Fruit fly (Drosophila melanogaster) whole organism, embryonic: ENCODE measurements around the gene CG6790.
A peak's percentile ranks its signal among the peaks of the same experiment; 100 is the strongest.

Experiments used
- Antp ChIP-seq: fragments of 200-800 bp; sonication (Bioruptor generic); optimal IDR thresholded peaks from 3 replicates; lab custom pipeline; 2016; ENCODE audit warnings: missing biosample characterization, missing genetic modification characterization
- Bteb2 ChIP-seq: fragments of 200-800 bp; sonication (Bioruptor generic); optimal IDR thresholded peaks from 2 replicates; lab custom pipeline; 2016; ENCODE audit warnings: missing biosample characterization, missing genetic modification characterization
- CG10274 ChIP-seq: fragments of 200-800 bp; sonication (Bioruptor generic); optimal IDR thresholded peaks from 3 replicates; lab custom pipeline; 2017; ENCODE audit warnings: missing biosample characterization, mild to moderate bottlenecking, missing genetic modification characterization
- CG10431 ChIP-seq: fragments of 200-800 bp; sonication (Bioruptor generic); optimal IDR thresholded peaks from 3 replicates; lab custom pipeline; 2018; ENCODE audit warnings: missing biosample characterization, mild to moderate bottlenecking, missing genetic modification characterization
- CG10565 ChIP-seq: fragments of 200-800 bp; sonication (Bioruptor generic); optimal IDR thresholded peaks from 3 replicates; lab custom pipeline; 2016; ENCODE audit warnings: missing biosample characterization, mild to moderate bottlenecking, missing genetic modification characterization
- CG11695 ChIP-seq: fragments of 200-800 bp; sonication (Bioruptor generic); IDR thresholded peaks from 3 replicates; pipeline ENCODE4 v1.3.6; 2022; ENCODE audit warnings: missing biosample characterization, missing genetic modification characterization
- CG14667 ChIP-seq: fragments of 200-800 bp; sonication (Bioruptor generic); IDR thresholded peaks from 2 replicates; pipeline ENCODE4 v1.3.6; 2022; ENCODE audit warnings: missing biosample characterization, missing genetic modification characterization
- CG15479 ChIP-seq: fragments of 200-800 bp; sonication (Bioruptor generic); optimal IDR thresholded peaks from 3 replicates; lab custom pipeline; 2019; ENCODE audit warnings: missing biosample characterization, mild to moderate bottlenecking, missing genetic modification characterization, moderate library complexity
- CG1603 ChIP-seq: fragments of 200-800 bp; sonication (Bioruptor generic); optimal IDR thresholded peaks from 2 replicates; lab custom pipeline; 2019; ENCODE audit warnings: missing biosample characterization, mild to moderate bottlenecking, missing genetic modification characterization, moderate library complexity
- CG16863 ChIP-seq: fragments of 200-800 bp; sonication (Bioruptor generic); optimal IDR thresholded peaks from 3 replicates; lab custom pipeline; 2016; ENCODE audit warnings: missing biosample characterization, missing genetic modification characterization
- CG1792 ChIP-seq: fragments of 200-800 bp; sonication (Bioruptor generic); optimal IDR thresholded peaks from 2 replicates; lab custom pipeline; 2016; ENCODE audit warnings: missing biosample characterization, missing genetic modification characterization
- CG2712 ChIP-seq: fragments of 200-800 bp; optimal IDR thresholded peaks from 3 replicates; lab custom pipeline; 2019; ENCODE audit warnings: missing biosample characterization, mild to moderate bottlenecking, missing genetic modification characterization, moderate library complexity
- CG31224 ChIP-seq: fragments of 200-800 bp; sonication (Bioruptor generic); IDR thresholded peaks from 2 replicates; pipeline ENCODE4 v1.3.6; 2022; ENCODE audit warnings: missing biosample characterization, missing genetic modification characterization
- CG3163 ChIP-seq: fragments of 200-800 bp; sonication (Bioruptor generic); optimal IDR thresholded peaks from 3 replicates; lab custom pipeline; 2016; ENCODE audit warnings: missing biosample characterization, missing genetic modification characterization
- CG33557 ChIP-seq: fragments of 200-800 bp; sonication (Bioruptor generic); optimal IDR thresholded peaks from 2 replicates; lab custom pipeline; 2019; ENCODE audit warnings: missing biosample characterization, mild to moderate bottlenecking, missing genetic modification characterization, moderate library complexity
- CG6683 ChIP-seq: fragments of 200-800 bp; sonication (Bioruptor generic); optimal IDR thresholded peaks from 2 replicates; lab custom pipeline; 2017; ENCODE audit warnings: missing biosample characterization, mild to moderate bottlenecking, missing genetic modification characterization, missing genetic modification reagents
- CG6854 ChIP-seq: fragments of 200-800 bp; sonication (Bioruptor generic); optimal IDR thresholded peaks from 3 replicates; lab custom pipeline; 2017; ENCODE audit warnings: missing biosample characterization, mild to moderate bottlenecking, missing genetic modification characterization
- CG7271 ChIP-seq: fragments of 200-800 bp; sonication (Bioruptor generic); optimal IDR thresholded peaks from 2 replicates; lab custom pipeline; 2018; ENCODE audit warnings: missing biosample characterization, mild to moderate bottlenecking, missing genetic modification characterization, moderate library complexity
- CG7372 ChIP-seq: fragments of 200-800 bp; sonication (Bioruptor generic); IDR thresholded peaks from 2 replicates; pipeline ENCODE4 v1.3.6; 2022; ENCODE audit warnings: missing biosample characterization, missing genetic modification characterization
- CG7928 ChIP-seq: fragments of 200-800 bp; sonication (Bioruptor generic); optimal IDR thresholded peaks from 2 replicates; lab custom pipeline; 2017; ENCODE audit warnings: missing biosample characterization, mild to moderate bottlenecking, missing genetic modification characterization
- CG8765 ChIP-seq: fragments of 200-800 bp; sonication (Bioruptor generic); IDR thresholded peaks from 2 replicates; pipeline ENCODE4 v1.3.6; 2022; ENCODE audit warnings: missing biosample characterization, missing genetic modification characterization
- D19A ChIP-seq: fragments of 200-800 bp; optimal IDR thresholded peaks from 3 replicates; lab custom pipeline; 2019; ENCODE audit warnings: missing biosample characterization, mild to moderate bottlenecking, missing genetic modification characterization, moderate library complexity
- Dbx ChIP-seq: fragments of 200-800 bp; sonication (Bioruptor generic); IDR thresholded peaks from 3 replicates; pipeline ENCODE4 v1.3.6; 2022; ENCODE audit warnings: missing biosample characterization, missing genetic modification characterization
- Dll ChIP-seq: fragments of 200-800 bp; sonication (Bioruptor generic); IDR thresholded peaks from 4 replicates; pipeline ENCODE4 v1.3.6; 2022; ENCODE audit warnings: missing biosample characterization, missing genetic modification characterization; ENCODE audit not compliant: partially characterized antibody
- Fer2 ChIP-seq: fragments of 200-800 bp; sonication (Bioruptor generic); optimal IDR thresholded peaks from 2 replicates; lab custom pipeline; 2018; ENCODE audit warnings: missing biosample characterization, mild to moderate bottlenecking, missing genetic modification characterization, moderate library complexity
- Hr51 ChIP-seq, 2 experiments: fragments of 200-800 bp; sonication (Bioruptor generic); optimal IDR thresholded peaks; 2 replicates in 1 of 2; 3 replicates in 1 of 2; lab custom pipeline; 2016 to 2018; ENCODE audit warnings: missing biosample characterization in 2 of 2, missing genetic modification characterization in 2 of 2, mild to moderate bottlenecking in 1 of 2, moderate library complexity in 1 of 2
- Jarid2 ChIP-seq: fragments of 200-800 bp; sonication (Bioruptor generic); optimal IDR thresholded peaks from 3 replicates; lab custom pipeline; 2017; ENCODE audit warnings: mild to moderate bottlenecking, missing biosample characterization, missing genetic modification reagents, missing genetic modification characterization
- Mad ChIP-seq: fragments of 200-800 bp; sonication (Bioruptor generic); optimal IDR thresholded peaks from 2 replicates; lab custom pipeline; 2016; ENCODE audit warnings: missing biosample characterization, missing genetic modification characterization
- Sin3A ChIP-seq: fragments of >200 bp; optimal IDR thresholded peaks from 2 replicates; lab custom pipeline; 2018
- Tbp ChIP-seq: fragments of >200 bp; optimal IDR thresholded peaks from 2 replicates; lab custom pipeline; 2018; ENCODE audit warnings: missing biosample characterization, missing genetic modification characterization
- al ChIP-seq: fragments of 200-800 bp; sonication (Bioruptor generic); IDR thresholded peaks from 2 replicates; pipeline ENCODE4 v1.3.6; 2022; ENCODE audit warnings: missing biosample characterization, missing genetic modification characterization
- amos ChIP-seq: fragments of 200-800 bp; sonication (Bioruptor generic); IDR thresholded peaks from 2 replicates; pipeline ENCODE4 v1.3.6; 2022; ENCODE audit warnings: missing biosample characterization, missing genetic modification characterization; ENCODE audit not compliant: partially characterized antibody
- btn ChIP-seq: fragments of 200-800 bp; sonication (Bioruptor generic); optimal IDR thresholded peaks from 2 replicates; lab custom pipeline; 2016; ENCODE audit warnings: missing biosample characterization, missing genetic modification characterization
- croc ChIP-seq: fragments of 200-800 bp; sonication (Bioruptor generic); conservative IDR thresholded peaks from 3 replicates; pipeline ENCODE4 v1.3.6; 2022; ENCODE audit warnings: missing biosample characterization, missing genetic modification characterization
- disco-r ChIP-seq: fragments of 200-800 bp; sonication (Bioruptor generic); optimal IDR thresholded peaks from 2 replicates; lab custom pipeline; 2016; ENCODE audit warnings: missing biosample characterization, missing genetic modification characterization
- dmrt11E ChIP-seq: fragments of 200-800 bp; sonication (Bioruptor generic); optimal IDR thresholded peaks from 3 replicates; lab custom pipeline; 2018; ENCODE audit warnings: missing biosample characterization, mild to moderate bottlenecking, missing genetic modification characterization, moderate library complexity
- dpn ChIP-seq, 2 experiments: fragments of 200-800 bp; sonication (Bioruptor generic); optimal IDR thresholded peaks; 3 replicates each; lab custom pipeline; 2016; ENCODE audit warnings: missing biosample characterization in 2 of 2, missing genetic modification characterization in 2 of 2
- gce ChIP-seq: fragments of 200-800 bp; sonication (Bioruptor generic); IDR thresholded peaks from 3 replicates; pipeline ENCODE4 v1.3.6; 2022; ENCODE audit warnings: missing biosample characterization, missing genetic modification characterization
- gcm2 ChIP-seq: fragments of 200-800 bp; sonication (Bioruptor generic); optimal IDR thresholded peaks from 2 replicates; lab custom pipeline; 2016; ENCODE audit warnings: missing biosample characterization, missing genetic modification characterization
- lilli ChIP-seq: fragments of 200-800 bp; sonication (Bioruptor generic); optimal IDR thresholded peaks from 3 replicates; lab custom pipeline; 2016; ENCODE audit warnings: missing biosample characterization, missing genetic modification characterization
- nau ChIP-seq: fragments of 200-800 bp; sonication (Bioruptor generic); optimal IDR thresholded peaks from 3 replicates; lab custom pipeline; 2017; ENCODE audit warnings: missing biosample characterization, mild to moderate bottlenecking, missing genetic modification characterization, missing genetic modification reagents
- nerfin-2 ChIP-seq: fragments of 200-800 bp; sonication (Bioruptor generic); IDR thresholded peaks from 2 replicates; pipeline ENCODE4 v1.3.6; 2022; ENCODE audit warnings: missing biosample characterization, missing genetic modification characterization; ENCODE audit not compliant: partially characterized antibody
- pb ChIP-seq: fragments of 200-800 bp; sonication (Bioruptor generic); optimal IDR thresholded peaks from 3 replicates; lab custom pipeline; 2016; ENCODE audit warnings: missing biosample characterization, missing genetic modification characterization
- peb ChIP-seq: fragments of 200-800 bp; sonication (Bioruptor generic); IDR thresholded peaks from 2 replicates; pipeline ENCODE4 v1.3.6; 2022; ENCODE audit warnings: missing biosample characterization, missing genetic modification characterization
- repo ChIP-seq: fragments of 200-800 bp; sonication (Bioruptor generic); optimal IDR thresholded peaks from 2 replicates; lab custom pipeline; 2016; ENCODE audit warnings: missing biosample characterization, missing genetic modification characterization
- sens-2 ChIP-seq: fragments of 200-800 bp; sonication (Bioruptor generic); IDR thresholded peaks from 2 replicates; pipeline ENCODE4 v1.3.6; 2022; ENCODE audit warnings: missing biosample characterization, missing genetic modification characterization
- sob ChIP-seq: fragments of 200-800 bp; sonication (Bioruptor generic); IDR thresholded peaks from 2 replicates; pipeline ENCODE4 v1.3.6; 2022; ENCODE audit warnings: missing biosample characterization, missing genetic modification characterization
- ssp ChIP-seq: fragments of 200-800 bp; sonication (Bioruptor generic); IDR thresholded peaks from 2 replicates; pipeline ENCODE4 v1.3.6; 2022; ENCODE audit warnings: missing biosample characterization, missing genetic modification characterization
- tgo ChIP-seq: fragments of 200-800 bp; sonication (Bioruptor generic); IDR thresholded peaks from 3 replicates; pipeline ENCODE4 v1.3.6; 2022; ENCODE audit warnings: missing biosample characterization, missing genetic modification characterization
- tup ChIP-seq: fragments of 200-800 bp; sonication (Bioruptor generic); optimal IDR thresholded peaks from 2 replicates; lab custom pipeline; 2016; ENCODE audit warnings: missing biosample characterization, mild to moderate bottlenecking, missing genetic modification characterization, moderate library complexity
- vfl ChIP-seq: fragments of 200-800 bp; sonication (Bioruptor generic); optimal IDR thresholded peaks from 2 replicates; lab custom pipeline; 2016; ENCODE audit warnings: missing biosample characterization, missing genetic modification characterization

Gene CG6790

dm6 chr3R:11557492-11557965 lies 21.0 kb downstream of the CG6790 start, which contains the start of gene CG10898 (continued):
- peak; percentile 88 for TF ChIP-seq Antp (GFP tag; lab: Kevin White, UChicago)
- TF ChIP-seq dpn (GFP tag; optimal IDR thresholded peaks at IDR 0.05; lab: Kevin White, UChicago) = peak; percentile 87 to 89
- peak; percentile 63 for TF ChIP-seq croc
- peak; percentile 83 for TF ChIP-seq Sin3A (lab: Kevin White, UChicago)
- no peak for TF ChIP-seq CG6854
- TF ChIP-seq Dll (GFP tag; lab: Robert Waterston, UW) = peak; percentile 57; the same call in 2 of the 4 replicates
- TF ChIP-seq CG7928 (GFP tag; lab: Kevin White, UChicago) = peak; percentile 32
- peak; percentile 13 for TF ChIP-seq btn
- peak; percentile 68 for TF ChIP-seq vfl (GFP tag; lab: Kevin White, UChicago)
- TF ChIP-seq Hr51 (GFP tag; optimal IDR thresholded peaks at IDR 0.05; lab: Kevin White, UChicago) = peak; percentile 77 to 84
- peak; percentile 62 for TF ChIP-seq nau
- peak; percentile 43 for TF ChIP-seq Jarid2 (GFP tag; lab: Kevin White, UChicago)
- TF ChIP-seq CG7271 (tag; lab: Kevin White, UChicago) = peak; percentile 25
- TF ChIP-seq CG2712 (tag; lab: Kevin White, UChicago) = peak; percentile 86
- TF ChIP-seq dmrt11E (tag; lab: Kevin White, UChicago) = peak; percentile 65
- TF ChIP-seq ssp (GFP tag; lab: Robert Waterston, UW) = peak; percentile 91
- TF ChIP-seq gce = peak; percentile 84; the same call in 2 of the 3 replicates
- TF ChIP-seq amos = 0 out of 2 replicates have a peak, but pooled peaks have one; percentile 6
- TF ChIP-seq Bteb2 (GFP tag; lab: Kevin White, UChicago) = peak; percentile 86
- peak; percentile 91 for TF ChIP-seq lilli
- TF ChIP-seq Dbx (GFP tag; lab: Robert Waterston, UW) = peak; percentile 83
- peak; percentile 86 for TF ChIP-seq repo
- peak; percentile 65; the same call in 1 of the 2 replicates for TF ChIP-seq sens-2 (GFP tag; lab: Robert Waterston, UW)
- TF ChIP-seq CG16863 (GFP tag; lab: Kevin White, UChicago) = peak; percentile 84
- no peak for TF ChIP-seq CG10431 (GFP tag; lab: Kevin White, UChicago)
- peak; percentile 83 for TF ChIP-seq CG11695 (GFP tag; lab: Robert Waterston, UW)
- peak; percentile 92 for TF ChIP-seq CG1603 (tag; lab: Kevin White, UChicago)
- peak; percentile 89 for TF ChIP-seq sob
- TF ChIP-seq CG1792 (GFP tag; lab: Kevin White, UChicago) = peak; percentile 86
- TF ChIP-seq peb (GFP tag; lab: Robert Waterston, UW) = peak; percentile 69
- TF ChIP-seq Fer2 (tag; lab: Kevin White, UChicago) = peak; percentile 59
- TF ChIP-seq D19A (tag; lab: Kevin White, UChicago) = peak; percentile 44
- TF ChIP-seq tgo (GFP tag; lab: Robert Waterston, UW) = peak; percentile 83
- TF ChIP-seq al = peak; percentile 78
- TF ChIP-seq gcm2 (GFP tag; lab: Kevin White, UChicago) = no peak
- TF ChIP-seq CG10274 (GFP tag; lab: Kevin White, UChicago) = peak; percentile 32
- peak; percentile 77 for TF ChIP-seq CG7372
- peak; percentile 61 for TF ChIP-seq pb (GFP tag; lab: Kevin White, UChicago)
- peak; percentile 40 for TF ChIP-seq CG33557 (GFP tag; lab: Kevin White, UChicago)
- TF ChIP-seq CG31224 = peak; percentile 81
- TF ChIP-seq CG10565 (GFP tag; lab: Kevin White, UChicago) = peak; percentile 10
- TF ChIP-seq CG15479 (GFP tag; lab: Kevin White, UChicago) = no peak
- TF ChIP-seq Mad (GFP tag; lab: Kevin White, UChicago) = peak; percentile 77
- TF ChIP-seq disco-r (GFP tag; lab: Kevin White, UChicago) = peak; percentile 2
- no peak for TF ChIP-seq Tbp (GFP tag; lab: Kevin White, UChicago)
- no peak for TF ChIP-seq nerfin-2 (GFP tag; lab: Robert Waterston, UW)
- peak; percentile 77 for TF ChIP-seq CG8765
- TF ChIP-seq tup = no peak
- TF ChIP-seq CG6683 (GFP tag; lab: Kevin White, UChicago) = peak; percentile 43
- peak; percentile 65 for TF ChIP-seq CG3163
- peak; percentile 78 for TF ChIP-seq CG14667 (GFP tag; lab: Robert Waterston, UW)
